Worm (Caenorhabditis elegans): Measurements from ENCODE around the gene pitr-5.

The pitr-5 gene

DNA sequence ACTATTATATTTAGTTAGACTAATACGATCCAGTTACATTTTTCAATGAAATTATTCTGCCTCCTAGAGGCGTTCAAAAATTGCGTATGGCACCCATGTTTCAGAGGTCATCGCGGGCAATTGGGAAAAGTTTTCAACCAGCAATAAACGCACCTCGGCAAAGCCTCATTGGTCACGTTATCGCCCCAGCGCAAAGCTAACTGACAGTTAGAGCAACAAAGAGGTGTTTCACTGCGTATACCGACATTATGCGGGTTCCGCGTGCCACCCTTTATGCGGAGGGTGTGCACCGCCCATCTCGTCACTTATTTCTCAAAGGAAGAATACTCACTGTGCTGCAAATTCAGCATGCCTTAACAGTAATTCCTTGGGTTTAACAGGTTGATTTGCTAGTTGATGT lies 42.0 kb upstream of the pitr-5 start:
- TF ChIP-seq ceh-2 (tag; optimal IDR thresholded peaks at IDR 0.05), result no peak
- peak; percentile 0 for TF ChIP-seq elt-2 (tag; optimal IDR thresholded peaks at IDR 0.05)

DNA sequence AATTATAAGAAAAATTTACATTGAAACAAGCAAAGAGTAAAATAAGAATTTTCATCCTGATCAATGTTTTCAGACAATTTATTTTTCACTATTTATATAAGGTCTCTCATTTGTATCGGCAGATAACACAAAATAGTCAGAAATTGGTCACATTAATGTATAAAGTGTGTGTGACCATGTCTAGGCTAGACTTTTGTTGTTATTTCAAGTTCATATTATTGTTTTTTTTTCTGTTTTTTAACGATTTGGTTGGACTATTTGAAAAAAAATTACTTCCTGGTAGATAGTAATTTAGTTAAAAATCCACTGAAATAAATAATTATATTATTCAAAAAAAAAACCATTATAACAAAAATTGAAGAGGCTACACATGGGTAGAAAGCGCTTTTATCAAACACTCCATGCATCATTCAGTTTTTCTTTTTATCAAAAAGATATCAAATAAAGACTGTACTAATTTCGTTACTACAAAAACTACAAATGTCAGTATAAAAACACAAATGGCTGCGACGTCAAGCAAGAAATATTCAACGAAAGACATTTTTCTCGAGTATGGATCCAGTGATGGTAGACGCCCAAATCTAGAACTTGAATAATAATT lies 39.3 kb upstream of the pitr-5 start, which contains the start of gene ugt-37:
Gene ugt-37 (minus strand): TSS at position 69 of the 601 bp plus-strand sequence.
- no peak for TF ChIP-seq pax-1 (tag; optimal IDR thresholded peaks at IDR 0.05)
- TF ChIP-seq sdc-2 (tag; optimal IDR thresholded peaks at IDR 0.05), result no peak
- TF ChIP-seq madf-2 (tag; optimal IDR thresholded peaks at IDR 0.05), result no peak
- TF ChIP-seq pha-2 (tag; optimal IDR thresholded peaks at IDR 0.05), result no peak
- no peak for TF ChIP-seq nfya-1 (tag; optimal IDR thresholded peaks at IDR 0.05)
- TF ChIP-seq unc-55 (GFP tag; optimal IDR thresholded peaks at IDR 0.05), result no peak
- no peak for TF ChIP-seq dve-1 (tag; optimal IDR thresholded peaks at IDR 0.05)
- no peak for TF ChIP-seq ceh-45 (GFP tag; IDR thresholded peaks at IDR 0.05)
- TF ChIP-seq ceh-19 (GFP tag; optimal IDR thresholded peaks at IDR 0.05), result no peak
- no peak for TF ChIP-seq che-1 (tag; optimal IDR thresholded peaks at IDR 0.05)
- TF ChIP-seq ref-2 (tag; optimal IDR thresholded peaks at IDR 0.05), result no peak
- TF ChIP-seq odd-2 (tag; optimal IDR thresholded peaks at IDR 0.05), result no peak
- no peak for TF ChIP-seq ceh-9 (tag; optimal IDR thresholded peaks at IDR 0.05)
- TF ChIP-seq K02D7.2 (tag; optimal IDR thresholded peaks at IDR 0.05), result no peak

DNA sequence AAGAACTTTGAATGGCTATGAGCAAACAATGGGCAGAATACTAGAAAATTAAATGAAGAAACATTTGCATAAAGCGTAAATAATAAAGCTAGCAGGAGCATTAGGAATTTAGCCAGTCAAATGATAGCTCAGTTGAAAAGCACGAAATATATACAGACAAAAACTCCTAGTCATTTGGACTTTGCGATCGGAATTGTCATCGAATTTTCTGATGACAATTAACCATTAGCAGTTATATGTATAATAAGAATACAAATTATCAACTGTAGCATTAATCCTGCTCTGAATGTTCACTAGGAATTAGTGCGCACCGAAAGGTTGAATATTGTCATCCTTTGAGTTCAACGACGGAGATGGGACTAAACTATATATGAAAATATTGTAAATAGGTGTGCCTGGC lies 37.3 kb upstream of the pitr-5 start, which contains the start of gene ugt-38:
Gene ugt-38 (minus strand): TSS at position 101 of the 400 bp plus-strand sequence.
- TF ChIP-seq ceh-6 (GFP tag; optimal IDR thresholded peaks at IDR 0.05), result no peak
- no peak for TF ChIP-seq syd-9 (tag; optimal IDR thresholded peaks at IDR 0.05)

DNA sequence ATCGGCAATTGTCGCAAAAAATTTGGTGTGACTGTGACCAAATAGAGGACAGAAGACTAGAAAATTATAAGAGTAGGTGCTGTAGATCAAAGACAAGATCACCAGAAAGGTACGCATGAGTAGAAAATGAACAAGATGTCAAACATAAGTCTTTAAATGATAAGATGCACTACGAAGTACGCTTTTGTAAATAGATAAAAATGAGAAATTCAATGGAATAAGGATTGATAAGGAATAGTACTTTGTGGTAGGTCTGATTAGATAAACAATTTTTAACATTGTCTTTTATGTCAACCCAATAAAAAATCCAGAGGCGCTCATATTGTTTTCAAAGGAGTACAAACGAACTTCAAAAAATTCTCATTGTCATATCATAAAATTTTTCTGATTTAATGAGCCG lies 34.1 kb upstream of the pitr-5 start, which contains the start of gene F10D2.8:
Gene F10D2.8 (minus strand): TSS at position 145 of the 400 bp plus-strand sequence.
- TF ChIP-seq nhr-232 (tag; optimal IDR thresholded peaks at IDR 0.05) (no peak), pax-1 (tag; optimal IDR thresholded peaks at IDR 0.05) (no peak), elt-2 (tag; optimal IDR thresholded peaks at IDR 0.05) (peak; percentile 90), pha-4 (tag; optimal IDR thresholded peaks at IDR 0.05) (no peak)

DNA sequence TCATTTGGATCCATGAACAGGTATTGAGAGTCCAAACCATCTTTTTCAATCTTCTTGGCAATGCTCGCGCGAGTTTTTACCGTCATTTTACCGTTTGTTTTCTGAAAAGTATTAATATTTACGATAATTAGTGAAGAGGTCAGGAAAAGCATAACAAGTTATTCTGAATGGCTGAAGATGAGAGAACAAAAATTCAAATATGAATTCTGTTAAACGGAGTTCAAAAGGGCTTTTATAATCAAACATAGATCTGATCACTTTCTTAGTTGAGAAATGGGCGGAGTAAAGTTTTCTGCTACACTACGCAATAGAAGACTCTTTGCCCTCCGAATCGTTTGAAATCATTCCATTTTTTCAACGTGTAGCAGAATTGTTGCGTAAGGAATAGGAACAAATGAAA lies 31.6 kb upstream of the pitr-5 start, which contains the start of gene fat-7:
Gene fat-7 (minus strand): TSS at position 101 of the 400 bp plus-strand sequence.
- no peak for TF ChIP-seq ceh-34 (tag; optimal IDR thresholded peaks at IDR 0.05)
- TF ChIP-seq zip-5 (tag; optimal IDR thresholded peaks at IDR 0.05), result no peak
- no peak for TF ChIP-seq unc-42 (tag; optimal IDR thresholded peaks at IDR 0.05)
- TF ChIP-seq pag-3 (tag; optimal IDR thresholded peaks at IDR 0.05; ENCODE audit: borderline replicate concordance), result no peak
- TF ChIP-seq lim-6 (tag; optimal IDR thresholded peaks at IDR 0.05), result no peak
- no peak for TF ChIP-seq hlh-13 (GFP tag; optimal IDR thresholded peaks at IDR 0.05)
- no peak for TF ChIP-seq hlh-6 (tag; optimal IDR thresholded peaks at IDR 0.05)
- TF ChIP-seq F13H6.1 (tag; optimal IDR thresholded peaks at IDR 0.05), result no peak
- no peak for TF ChIP-seq madf-2 (tag; optimal IDR thresholded peaks at IDR 0.05)
- no peak for TF ChIP-seq ahr-1 (tag; optimal IDR thresholded peaks at IDR 0.05)
- no peak for TF ChIP-seq hlh-30 (tag; optimal IDR thresholded peaks at IDR 0.05; ENCODE audit: insufficient read depth)
- no peak for TF ChIP-seq unc-3 (GFP tag; conservative IDR thresholded peaks at IDR 0.05)
- TF ChIP-seq unc-3 (tag; optimal IDR thresholded peaks at IDR 0.05), result no peak
- no peak for TF ChIP-seq pat-9 (tag; optimal IDR thresholded peaks at IDR 0.05)
